Worm (Caenorhabditis elegans): Measurements from ENCODE around the gene F15H10.12.

DNA sequence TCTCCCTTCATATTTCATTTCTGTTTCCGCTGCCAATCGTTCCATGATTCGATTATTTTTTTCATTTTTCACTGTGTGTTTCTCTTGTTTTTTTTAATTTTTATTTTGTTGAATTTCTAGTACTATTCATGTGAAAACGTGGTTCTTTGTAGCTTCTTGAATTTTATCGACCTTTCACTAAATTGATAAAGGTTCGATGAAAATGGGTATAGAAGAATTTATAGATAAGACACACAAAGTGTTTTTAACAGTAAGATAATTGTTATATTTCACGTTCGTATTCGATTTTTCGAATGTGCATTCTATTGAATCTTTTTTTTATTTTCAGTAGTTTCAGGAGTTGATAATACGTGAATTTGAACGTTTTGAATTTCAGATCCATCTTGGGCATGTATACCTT, 37.9 kb downstream of the F15H10.12 start, which contains the start of gene ugt-49:
- TF ChIP-seq him-1 (tag; optimal IDR thresholded peaks at IDR 0.05) (no peak), dao-5 (tag; optimal IDR thresholded peaks at IDR 0.05) (no peak)
